Worm (Caenorhabditis elegans): ENCODE data around the gene dhs-5.

ce11 chrII:5425633-5426032 is 28.0 kb upstream of the dhs-5 start, which contains the start of gene F07F6.8:
- no peak for TF ChIP-seq T22C8.4 (GFP tag; IDR thresholded peaks at IDR 0.05)
- TF ChIP-seq ztf-23 (GFP tag; IDR thresholded peaks at IDR 0.05): no peak
- TF ChIP-seq ztf-29 (GFP tag; IDR thresholded peaks at IDR 0.05): no peak
- TF ChIP-seq tab-1 (GFP tag; IDR thresholded peaks at IDR 0.05): no peak
- no peak for TF ChIP-seq ref-1 (GFP tag; conservative IDR thresholded peaks at IDR 0.05)
- no peak for TF ChIP-seq flt-1 (GFP tag; IDR thresholded peaks at IDR 0.05)
- TF ChIP-seq klf-2 (GFP tag; conservative IDR thresholded peaks at IDR 0.05): no peak
- TF ChIP-seq cog-1 (tag; optimal IDR thresholded peaks at IDR 0.05): no peak
- TF ChIP-seq med-1 (GFP tag; optimal IDR thresholded peaks at IDR 0.05; ENCODE audit: insufficient read depth): no peak
